Worm (Caenorhabditis elegans) whole organism, L4/young adult: ENCODE data around the gene mfsd-6.
"Not testable (repeated sequence)": the region's sequence is repeated elsewhere in the genome, so short reads cannot be mapped to it uniquely, and the experiment has no call there.

Experiments used
- W03F9.2 ChIP-seq: fragments of 150-350 bp; optimal IDR thresholded peaks from 2 replicates; lab custom pipeline; 2014; ENCODE audit warnings: missing biosample characterization, missing genetic modification characterization
- dao-5 ChIP-seq: sonication (generic microtip); optimal IDR thresholded peaks from 2 replicates; lab custom pipeline; 2016; ENCODE audit warnings: missing genotype, missing genetic modification characterization, moderate library complexity, missing compliant biosample characterization
- him-1 ChIP-seq: sonication (generic microtip); optimal IDR thresholded peaks from 2 replicates; lab custom pipeline; 2016; ENCODE audit warnings: missing genotype, missing genetic modification reagents, missing genetic modification characterization, missing compliant biosample characterization

Gene mfsd-6

ce11 chrIII:7579324-7579723 lies at the start of gene mfsd-6:
Gene mfsd-6, minus strand, starts transcription at chrIII:7579411.
- no peak for TF ChIP-seq him-1 (tag; lab: Kevin White, UChicago)
- no peak for TF ChIP-seq dao-5 (tag; lab: Kevin White, UChicago)
- no peak for TF ChIP-seq W03F9.2 (tag; lab: Kevin White, UChicago)

- TF ChIP-seq W03F9.2 (tag; lab: Kevin White, UChicago) (no peak), dao-5 (tag; lab: Kevin White, UChicago) (no peak)
Observed at ce11 chrIII:7625086-7625485, 45.9 kb upstream of the mfsd-6 start, which contains the start of gene fbn-1. Gene fbn-1, plus strand, starts transcription at chrIII:7625386.

DNA sequence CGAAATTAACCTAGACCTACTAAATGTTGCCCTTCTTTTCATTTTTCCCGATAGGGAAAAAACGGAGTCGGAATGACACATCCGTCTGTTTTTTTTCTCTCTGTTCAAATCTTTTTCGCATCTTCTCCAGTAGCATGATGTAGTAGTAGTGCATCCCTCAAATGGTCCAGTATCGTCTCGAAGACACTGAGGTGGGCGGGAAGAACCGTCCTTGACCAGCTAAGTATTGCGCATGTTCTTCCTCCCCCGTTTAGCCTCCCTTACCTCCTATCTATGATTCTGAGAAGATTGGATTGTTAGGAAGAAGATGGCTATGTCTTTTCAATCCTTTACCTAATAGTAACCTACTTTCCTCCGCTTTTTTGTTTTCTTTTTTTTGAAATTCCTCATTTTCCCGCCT lies 43.7 kb upstream of the mfsd-6 start:
- TF ChIP-seq him-1 (tag; lab: Kevin White, UChicago) (no peak), W03F9.2 (tag; lab: Kevin White, UChicago) (no peak), dao-5 (tag; lab: Kevin White, UChicago) (no peak)

DNA sequence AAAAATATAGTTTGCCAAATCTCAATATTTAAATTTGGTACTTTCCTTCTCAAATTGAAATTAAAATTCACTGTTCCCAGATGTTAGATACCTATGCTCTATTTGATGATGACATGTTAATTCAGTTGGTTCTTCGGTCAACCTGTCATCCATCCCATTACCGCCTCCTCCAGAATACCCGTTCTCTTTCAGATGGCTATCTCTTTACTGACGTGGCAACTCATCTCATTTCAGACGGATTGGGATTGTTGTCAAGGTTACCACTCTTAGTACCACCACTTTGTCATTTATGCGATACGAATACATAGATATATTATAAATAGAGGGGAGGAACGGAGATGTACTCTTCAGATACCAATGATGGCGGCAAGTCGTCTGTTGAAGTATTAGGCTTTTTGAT lies 42.1 kb upstream of the mfsd-6 start:
- TF ChIP-seq dao-5 (tag; lab: Kevin White, UChicago) (no peak), him-1 (tag; lab: Kevin White, UChicago) (no peak), W03F9.2 (tag; lab: Kevin White, UChicago) (no peak)

- TF ChIP-seq dao-5 (tag; lab: Kevin White, UChicago) (no peak), W03F9.2 (tag; lab: Kevin White, UChicago) (no peak), him-1 (tag; lab: Kevin White, UChicago) (no peak)
Observed at ce11 chrIII:7619846-7620245, 40.6 kb upstream of the mfsd-6 start.

DNA sequence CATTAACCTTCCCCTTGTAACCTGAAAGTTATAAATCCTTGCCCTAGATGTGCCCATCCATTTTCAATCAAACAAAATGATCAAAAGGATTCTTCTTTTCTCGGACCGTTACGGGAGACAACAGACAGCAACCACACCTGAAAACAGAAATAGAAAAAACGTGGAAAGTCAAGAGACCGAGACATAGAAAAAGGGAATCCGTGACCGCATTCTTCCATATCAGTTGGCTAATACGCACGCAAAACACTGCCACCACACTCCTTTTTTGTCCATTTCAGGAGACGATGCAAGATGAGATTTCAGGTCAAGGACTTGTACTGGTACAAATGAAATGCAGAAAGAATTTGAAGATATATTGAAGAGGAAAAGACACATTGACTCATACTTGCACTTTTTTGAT lies 39.1 kb upstream of the mfsd-6 start:
- TF ChIP-seq dao-5 (tag; lab: Kevin White, UChicago): no peak
- no peak for TF ChIP-seq him-1 (tag; lab: Kevin White, UChicago)
- TF ChIP-seq W03F9.2 (tag; lab: Kevin White, UChicago): no peak

- TF ChIP-seq dao-5 (tag; lab: Kevin White, UChicago) (no peak), him-1 (tag; lab: Kevin White, UChicago) (no peak), W03F9.2 (tag; lab: Kevin White, UChicago) (no peak)
Observed at ce11 chrIII:7616228-7616627, 37.0 kb upstream of the mfsd-6 start, which contains the start of gene T04A6.1. Gene T04A6.1, plus strand, starts transcription at chrIII:7616528.

ce11 chrIII:7614530-7614929 lies 35.3 kb upstream of the mfsd-6 start, which contains the start of gene T04A6.2:
Gene T04A6.2, plus strand, starts transcription at chrIII:7614830.
- no peak for TF ChIP-seq W03F9.2 (tag; lab: Kevin White, UChicago)
- TF ChIP-seq him-1 (tag; lab: Kevin White, UChicago): no peak
- TF ChIP-seq dao-5 (tag; lab: Kevin White, UChicago): no peak

ce11 chrIII:7609168-7609567 lies 30.0 kb upstream of the mfsd-6 start, which contains the start of gene nsph-4.3:
Gene nsph-4.3, minus strand, starts transcription at chrIII:7609268.
- no peak for TF ChIP-seq dao-5 (tag; lab: Kevin White, UChicago)
- TF ChIP-seq him-1 (tag; lab: Kevin White, UChicago): no peak
- TF ChIP-seq W03F9.2 (tag; lab: Kevin White, UChicago): no peak

DNA sequence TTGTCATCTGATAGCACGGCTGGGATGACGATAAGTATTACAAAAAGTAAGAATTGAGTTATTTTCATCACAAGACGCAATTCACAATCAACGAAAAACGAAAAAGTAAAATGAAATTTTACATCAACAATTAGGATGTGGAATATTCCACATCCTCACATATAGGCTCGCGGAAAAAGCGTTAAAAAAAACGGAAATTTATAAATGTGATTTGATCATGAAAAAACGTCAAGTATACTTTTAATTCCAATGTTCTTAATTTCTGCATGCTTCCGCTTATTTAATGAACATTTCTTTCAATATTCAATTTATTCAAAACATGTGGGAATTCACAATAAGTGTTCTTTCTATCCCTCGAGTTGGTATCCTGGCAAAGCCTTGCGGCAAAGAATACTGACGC lies 29.0 kb upstream of the mfsd-6 start, which contains the start of gene T04A6.3:
Gene T04A6.3, minus strand, starts transcription at position 101 of the 400 bp plus-strand sequence.
- TF ChIP-seq dao-5 (tag; lab: Kevin White, UChicago) (no peak), W03F9.2 (tag; lab: Kevin White, UChicago) (no peak), him-1 (tag; lab: Kevin White, UChicago) (no peak)

DNA sequence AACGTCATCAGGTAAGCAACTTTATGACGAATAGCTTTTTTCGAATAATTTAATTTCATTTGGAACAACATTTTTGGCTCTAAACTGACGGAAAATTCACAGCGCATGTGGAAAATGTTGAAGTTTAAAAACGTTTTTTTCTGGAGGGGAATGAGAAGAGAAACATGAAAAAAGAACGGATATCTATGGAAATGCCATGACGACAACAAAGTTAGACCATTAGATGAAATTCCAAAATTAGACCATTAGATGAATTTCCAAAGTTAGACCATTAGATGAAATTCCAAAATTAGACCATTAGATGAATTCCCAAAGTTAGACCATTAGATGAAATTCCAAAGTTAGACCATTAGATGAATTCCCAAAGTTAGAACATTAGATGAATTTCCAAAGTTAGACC lies 15.3 kb upstream of the mfsd-6 start, which contains the start of gene Y80D4G.2:
Gene Y80D4G.2, minus strand, starts transcription at position 101 of the 400 bp plus-strand sequence.
- not testable (repeated sequence) for TF ChIP-seq W03F9.2, dao-5, him-1 (tag; lab: Kevin White, UChicago)

DNA sequence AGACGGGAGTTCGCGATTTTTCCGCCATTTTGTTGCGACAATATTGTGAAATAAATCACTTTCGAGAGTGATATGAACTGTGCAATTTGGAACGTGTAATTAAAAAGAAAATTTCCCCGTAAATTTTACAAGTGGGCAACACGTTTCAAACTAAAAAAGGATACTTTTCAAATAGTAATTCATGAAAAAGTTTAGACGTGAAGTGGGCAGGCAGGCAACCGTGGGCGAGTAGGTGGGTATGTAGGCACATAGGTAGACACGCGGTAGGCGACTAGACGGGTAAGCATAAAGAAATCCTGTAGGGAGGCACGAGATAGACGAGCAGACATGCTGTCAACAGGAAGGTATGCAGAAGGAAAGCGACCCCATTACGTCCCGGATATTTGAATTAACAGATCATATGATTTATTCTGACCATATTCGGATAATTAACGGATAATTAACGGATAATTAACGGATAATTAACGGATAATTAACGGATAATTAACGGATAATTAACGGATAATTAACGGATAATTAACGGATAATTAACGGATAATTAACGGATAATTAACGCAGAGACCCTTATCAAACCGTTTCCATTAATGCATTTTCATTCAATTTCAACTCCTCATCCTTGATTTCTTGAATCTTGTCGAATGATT lies 14.2 kb upstream of the mfsd-6 start, which contains the start of gene R13A5.11:
Gene R13A5.11, minus strand, starts transcription at position 51 of the 644 bp plus-strand sequence.
- no peak for TF ChIP-seq dao-5 (tag; lab: Kevin White, UChicago)
- TF ChIP-seq him-1 (tag; lab: Kevin White, UChicago): no peak
- TF ChIP-seq W03F9.2 (tag; lab: Kevin White, UChicago): no peak

DNA sequence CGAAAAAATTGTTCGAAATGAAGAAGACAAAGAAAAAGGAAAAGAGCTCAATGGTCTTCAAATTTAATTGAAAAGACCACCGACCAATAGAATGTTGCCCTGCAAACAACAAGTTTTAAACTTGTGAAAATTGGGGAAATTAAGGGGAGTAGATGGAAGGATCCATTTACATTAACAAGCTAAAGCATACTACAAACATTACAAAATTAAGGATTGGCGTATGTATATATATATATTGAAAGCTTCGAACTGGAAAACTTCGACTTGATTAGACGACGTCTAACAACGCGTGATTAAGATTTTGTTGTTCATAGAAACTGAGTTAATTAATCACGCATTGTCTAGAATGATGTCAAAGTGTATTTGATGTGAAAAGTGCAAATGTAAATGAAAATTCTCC lies 9.0 kb upstream of the mfsd-6 start, which contains the start of gene R13A5.15:
Gene R13A5.15, minus strand, starts transcription at position 101 of the 400 bp plus-strand sequence.
- TF ChIP-seq W03F9.2 (tag; lab: Kevin White, UChicago) (no peak), dao-5 (tag; lab: Kevin White, UChicago) (no peak), him-1 (tag; lab: Kevin White, UChicago) (no peak)
